Worm (Caenorhabditis elegans) whole organism, early embryonic: ENCODE data around the gene F14H8.2.

Experiments used
- B0310.2 ChIP-seq: sonication (generic microtip); optimal IDR thresholded peaks from 2 replicates; lab custom pipeline; 2016; ENCODE audit warnings: mild to moderate bottlenecking, missing genetic modification characterization, missing compliant biosample characterization
- F13C5.2 ChIP-seq: sonication (generic microtip); optimal IDR thresholded peaks from 2 replicates; lab custom pipeline; 2017; ENCODE audit warnings: mild to moderate bottlenecking, missing genetic modification characterization, inconsistent platforms, missing compliant biosample characterization
- aly-1 ChIP-seq: sonication (generic microtip); optimal IDR thresholded peaks from 2 replicates; lab custom pipeline; 2016; ENCODE audit warnings: missing genetic modification characterization, missing compliant biosample characterization
- ama-1 ChIP-seq: fragments of 150-350 bp; optimal IDR thresholded peaks from 2 replicates; lab custom pipeline; 2014
- ceh-13 ChIP-seq: fragments of 200-800 bp; sonication (Bioruptor generic); optimal IDR thresholded peaks from 2 replicates; lab custom pipeline; 2018; ENCODE audit warnings: mild to moderate bottlenecking, missing genetic modification characterization, missing compliant biosample characterization
- ceh-36 ChIP-seq: sonication (generic microtip); optimal IDR thresholded peaks from 2 replicates; lab custom pipeline; 2016; ENCODE audit warnings: missing genetic modification characterization, inconsistent platforms, missing compliant biosample characterization
- ets-7 ChIP-seq: sonication (generic microtip); optimal IDR thresholded peaks from 2 replicates; lab custom pipeline; 2016; ENCODE audit warnings: missing genotype, missing genetic modification characterization, missing compliant biosample characterization
- flt-1 ChIP-seq: fragments of 200-800 bp; sonication (Bioruptor generic); IDR thresholded peaks from 2 replicates; pipeline ENCODE4 v1.3.6; 2022; ENCODE audit warnings: missing genetic modification characterization, missing compliant biosample characterization
- hmbx-1 ChIP-seq: sonication (generic microtip); optimal IDR thresholded peaks from 2 replicates; lab custom pipeline; 2016; ENCODE audit warnings: mild to moderate bottlenecking, missing genetic modification characterization, missing compliant biosample characterization
- hmg-4 ChIP-seq: fragments of 200-800 bp; sonication (Bioruptor generic); optimal IDR thresholded peaks from 2 replicates; lab custom pipeline; 2018; ENCODE audit warnings: mild to moderate bottlenecking, missing genetic modification characterization, missing compliant biosample characterization
- hnd-1 ChIP-seq: sonication (generic microtip); optimal IDR thresholded peaks from 2 replicates; lab custom pipeline; 2016; ENCODE audit warnings: missing genetic modification characterization, missing compliant biosample characterization
- scrt-1 ChIP-seq: fragments of 200-800 bp; sonication (Bioruptor generic); IDR thresholded peaks from 2 replicates; pipeline ENCODE4 v1.3.6; 2022; ENCODE audit warnings: missing genetic modification characterization, missing compliant biosample characterization
- tbx-11 ChIP-seq: fragments of 200-800 bp; sonication (Bioruptor generic); IDR thresholded peaks from 2 replicates; pipeline ENCODE4 v1.3.6; 2022; ENCODE audit warnings: missing genetic modification characterization, missing compliant biosample characterization
- tbx-37 ChIP-seq: fragments of 200-800 bp; sonication (Bioruptor generic); conservative IDR thresholded peaks from 2 replicates; pipeline ENCODE4 v1.3.6; 2022; ENCODE audit warnings: missing genetic modification reagents, missing genetic modification characterization, missing compliant biosample characterization

DNA sequence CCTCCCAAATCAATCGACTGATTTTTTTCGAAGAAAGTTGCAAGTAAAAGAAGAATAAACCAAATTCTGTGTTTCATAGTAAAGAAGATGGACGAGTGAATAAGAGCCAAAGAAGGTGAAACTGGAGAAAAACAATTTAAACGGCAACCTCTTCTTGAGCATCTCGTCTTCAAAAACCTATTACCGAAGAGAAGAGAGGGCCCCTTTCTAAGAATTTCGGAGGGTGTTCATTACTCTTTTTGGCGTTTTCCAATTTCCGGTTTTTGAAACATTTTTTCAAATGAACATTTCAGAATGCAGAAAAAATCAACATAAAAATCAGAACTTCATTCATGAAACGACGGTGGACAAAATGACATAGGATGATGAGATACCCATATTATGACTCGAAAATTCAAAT, 8.6 kb downstream of the F14H8.2 start, which contains the start of gene nmr-2:
- TF ChIP-seq aly-1 (tag; lab: Kevin White, UChicago) (no peak), flt-1 (no peak), ama-1 (no peak), ceh-36 (tag; lab: Kevin White, UChicago) (no peak), hmbx-1 (tag; lab: Kevin White, UChicago) (no peak), hnd-1 (tag; lab: Kevin White, UChicago) (no peak), tbx-11 (GFP tag; lab: Robert Waterston, UW) (no peak), B0310.2 (tag; lab: Kevin White, UChicago) (no peak), ets-7 (tag; lab: Kevin White, UChicago) (no peak), scrt-1 (no peak), ceh-13 (GFP tag; lab: Kevin White, UChicago) (no peak), tbx-37 (no peak), F13C5.2 (tag; lab: Kevin White, UChicago) (no peak), hmg-4 (GFP tag; lab: Kevin White, UChicago) (no peak)
